Worm (Caenorhabditis elegans): ENCODE data around the gene oac-23.

DNA sequence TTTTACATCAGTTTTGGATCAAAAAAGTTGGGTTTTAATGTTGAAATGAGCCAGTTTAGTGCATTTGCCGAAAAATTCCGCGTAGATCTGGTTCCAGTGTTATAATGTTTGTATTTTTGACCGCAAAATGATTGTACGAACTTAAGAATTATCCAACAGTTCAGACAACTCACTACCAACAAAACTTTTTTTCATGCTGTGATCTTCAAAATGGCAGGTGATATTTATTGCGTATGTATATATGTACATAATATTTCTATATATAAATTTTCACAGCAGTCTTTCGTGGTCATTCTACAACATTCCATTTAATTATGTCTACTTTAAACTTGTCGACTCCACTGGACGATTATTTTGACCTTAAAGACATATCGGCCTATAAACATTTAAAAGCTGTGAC lies 34.1 kb downstream of the oac-23 start, which contains the start of gene srz-20:
- TF ChIP-seq cog-1 (tag; optimal IDR thresholded peaks at IDR 0.05) (no peak), tab-1 (GFP tag; IDR thresholded peaks at IDR 0.05) (no peak), flt-1 (GFP tag; IDR thresholded peaks at IDR 0.05) (no peak), T22C8.4 (GFP tag; IDR thresholded peaks at IDR 0.05) (no peak), ref-1 (GFP tag; conservative IDR thresholded peaks at IDR 0.05) (no peak)
